Fruit fly (Drosophila melanogaster): Measurements from ENCODE around the gene CG31041.

dm6 chr3R:29584266-29584665 lies 6.4 kb downstream of the CG31041 start:
- no peak for TF ChIP-seq CG8478 (optimal IDR thresholded peaks at IDR 0.05)
- TF ChIP-seq CTCF (optimal IDR thresholded peaks at IDR 0.05), result no peak

All from S2 (cell line).